Worm (Caenorhabditis elegans) whole organism, mixed stage, embryonic: Measurements from ENCODE around the gene C24H12.4.
"Not testable (repeated sequence)": the region's sequence is repeated elsewhere in the genome, so short reads cannot be mapped to it uniquely, and the experiment has no call there.

ENCODE experiments used
- M03D4.4 ChIP-seq: sonication (generic microtip); optimal IDR thresholded peaks from 2 replicates; lab custom pipeline; 2017; ENCODE audit warnings: mild to moderate bottlenecking, missing genetic modification characterization, missing compliant biosample characterization
- bed-3 ChIP-seq: fragments of 200-800 bp; sonication (Bioruptor generic); optimal IDR thresholded peaks from 3 replicates; lab custom pipeline; 2018; ENCODE audit warnings: mild to moderate bottlenecking, missing genetic modification characterization, moderate library complexity, missing compliant biosample characterization
- blmp-1 ChIP-seq: fragments of 150-350 bp; optimal IDR thresholded peaks from 2 replicates; lab custom pipeline; 2014; ENCODE audit warnings: missing biosample characterization, missing genetic modification characterization
- ceh-39 ChIP-seq: fragments of 150-350 bp; optimal IDR thresholded peaks from 2 replicates; lab custom pipeline; 2014; ENCODE audit warnings: missing biosample characterization, missing genetic modification characterization
- ceh-43 ChIP-seq: fragments of 200-800 bp; sonication (Bioruptor generic); optimal IDR thresholded peaks from 2 replicates; lab custom pipeline; 2018; ENCODE audit warnings: mild to moderate bottlenecking, missing genetic modification characterization, moderate library complexity, missing compliant biosample characterization
- ces-1 ChIP-seq: fragments of 150-350 bp; optimal IDR thresholded peaks from 2 replicates; lab custom pipeline; 2014; ENCODE audit warnings: missing biosample characterization, missing genetic modification reagents, missing genetic modification characterization
- drap-1 ChIP-seq: fragments of 200-800 bp; sonication (Bioruptor generic); optimal IDR thresholded peaks from 3 replicates; lab custom pipeline; 2018; ENCODE audit warnings: mild to moderate bottlenecking, missing genetic modification characterization, missing compliant biosample characterization
- elt-1 ChIP-seq: sonication (generic microtip); optimal IDR thresholded peaks from 2 replicates; lab custom pipeline; 2017; ENCODE audit warnings: missing genetic modification characterization, mild to moderate bottlenecking, missing compliant biosample characterization, antibody characterized with exemption, moderate library complexity, borderline replicate concordance; ENCODE audit not compliant: insufficient read depth
- ham-2 ChIP-seq: fragments of 200-800 bp; sonication (Bioruptor generic); optimal IDR thresholded peaks from 2 replicates; lab custom pipeline; 2018; ENCODE audit warnings: mild to moderate bottlenecking, missing genetic modification characterization, missing compliant biosample characterization
- hlh-1 ChIP-seq: fragments of 150-350 bp; optimal IDR thresholded peaks from 2 replicates; lab custom pipeline; 2014; ENCODE audit warnings: missing biosample characterization, missing genetic modification reagents, missing genetic modification characterization
- lin-13 ChIP-seq: fragments of 150-350 bp; optimal IDR thresholded peaks from 2 replicates; lab custom pipeline; 2014; ENCODE audit warnings: missing biosample characterization, missing genetic modification characterization
- lin-32 ChIP-seq: fragments of 200-800 bp; sonication (Bioruptor generic); optimal IDR thresholded peaks from 2 replicates; lab custom pipeline; 2018; ENCODE audit warnings: mild to moderate bottlenecking, missing genetic modification characterization, missing compliant biosample characterization
- lsy-2 ChIP-seq: fragments of 150-350 bp; optimal IDR thresholded peaks from 2 replicates; lab custom pipeline; 2014; ENCODE audit warnings: missing biosample characterization, missing genetic modification characterization
- mls-2 ChIP-seq: sonication (generic microtip); optimal IDR thresholded peaks from 2 replicates; lab custom pipeline; 2016; ENCODE audit warnings: mild to moderate bottlenecking, missing genetic modification characterization, moderate library complexity, missing compliant biosample characterization
- nhr-12 ChIP-seq: fragments of 150-350 bp; optimal IDR thresholded peaks from 2 replicates; lab custom pipeline; 2014; ENCODE audit warnings: missing biosample characterization, missing genetic modification characterization
- nhr-2 ChIP-seq: fragments of 150-350 bp; optimal IDR thresholded peaks from 2 replicates; lab custom pipeline; 2014; ENCODE audit warnings: missing biosample characterization, missing genetic modification characterization
- nhr-237 ChIP-seq: fragments of 150-350 bp; optimal IDR thresholded peaks from 2 replicates; lab custom pipeline; 2014; ENCODE audit warnings: missing biosample characterization, missing genetic modification characterization
- nhr-28 ChIP-seq: fragments of 150-350 bp; optimal IDR thresholded peaks from 2 replicates; lab custom pipeline; 2014; ENCODE audit warnings: missing biosample characterization, missing genetic modification characterization
- pha-4 ChIP-seq: fragments of 150-350 bp; optimal IDR thresholded peaks from 2 replicates; lab custom pipeline; 2018; ENCODE audit warnings: missing biosample characterization, missing genetic modification reagents, missing genetic modification characterization
- sptf-1 ChIP-seq: sonication (generic microtip); optimal IDR thresholded peaks from 2 replicates; lab custom pipeline; 2017; ENCODE audit warnings: mild to moderate bottlenecking, missing genetic modification characterization, moderate library complexity, missing compliant biosample characterization
- tbx-8 ChIP-seq: fragments of 200-800 bp; sonication (Bioruptor generic); optimal IDR thresholded peaks from 2 replicates; lab custom pipeline; 2018; ENCODE audit warnings: mild to moderate bottlenecking, missing genetic modification characterization, moderate library complexity, missing compliant biosample characterization
- unc-120 ChIP-seq: sonication (generic microtip); optimal IDR thresholded peaks from 2 replicates; lab custom pipeline; 2017; ENCODE audit warnings: missing genetic modification characterization, missing compliant biosample characterization; ENCODE audit not compliant: poor library complexity, severe bottlenecking
- unc-62 ChIP-seq: fragments of 150-350 bp; optimal IDR thresholded peaks from 2 replicates; lab custom pipeline; 2014; ENCODE audit warnings: missing biosample characterization, missing genetic modification reagents, missing genetic modification characterization
- ztf-11 ChIP-seq: fragments of 150-350 bp; optimal IDR thresholded peaks from 2 replicates; lab custom pipeline; 2014; ENCODE audit warnings: missing biosample characterization, missing genetic modification characterization

Gene C24H12.4

ce11 chrII:402435-402834 is 8.6 kb upstream of the C24H12.4 start, which contains the start of gene clec-10:
clec-10 (plus strand) TSS chrII:402678.
- TF ChIP-seq lsy-2 (no peak), elt-1 (no peak), mls-2 (tag; lab: Kevin White, UChicago) (no peak), blmp-1 (tag; lab: Kevin White, UChicago) (no peak), nhr-12 (tag; lab: Kevin White, UChicago) (no peak), unc-62 (GFP tag; lab: Kevin White, UChicago) (no peak), lin-32 (GFP tag; lab: Kevin White, UChicago) (no peak)

ce11 chrII:418782-419181 is 7.8 kb downstream of the C24H12.4 start, which contains the start of gene C24H12.6:
C24H12.6 (minus strand) TSS chrII:418882.
- no peak for TF ChIP-seq nhr-12 (tag; lab: Kevin White, UChicago)

- TF ChIP-seq nhr-237 (tag; lab: Kevin White, UChicago) (no peak), ceh-39 (tag; lab: Kevin White, UChicago) (no peak), tbx-8 (GFP tag; lab: Kevin White, UChicago) (no peak), nhr-28 (no peak), ztf-11 (tag; lab: Kevin White, UChicago) (no peak), pha-4 (no peak), hlh-1 (no peak)
Observed at ce11 chrII:423086-423485, 12.1 kb downstream of the C24H12.4 start, which contains the start of gene C24H12.8. C24H12.8 (minus strand) TSS chrII:423186.

- TF ChIP-seq ceh-43 (GFP tag; lab: Kevin White, UChicago) (no peak), nhr-12 (tag; lab: Kevin White, UChicago) (no peak), pha-4 (no peak), lin-32 (GFP tag; lab: Kevin White, UChicago) (no peak), unc-120 (tag; lab: Kevin White, UChicago) (no peak), ztf-11 (tag; lab: Kevin White, UChicago) (no peak), sptf-1 (no peak), lin-13 (tag; lab: Kevin White, UChicago) (no peak), elt-1 (no peak), drap-1 (no peak), M03D4.4 (no peak), ham-2 (GFP tag; lab: Kevin White, UChicago) (no peak), mls-2 (tag; lab: Kevin White, UChicago) (no peak), bed-3 (GFP tag; lab: Kevin White, UChicago) (no peak), unc-62 (GFP tag; lab: Kevin White, UChicago) (no peak), ces-1 (GFP tag; lab: Kevin White, UChicago) (no peak), lsy-2 (no peak), nhr-28 (no peak)
Observed at ce11 chrII:437279-437678, 26.3 kb downstream of the C24H12.4 start.

- TF ChIP-seq ces-1 (GFP tag; lab: Kevin White, UChicago): peak; percentile 17
Observed at ce11 chrII:441102-441501, 30.1 kb downstream of the C24H12.4 start, which contains the start of gene C24H12.1. C24H12.1 (plus strand) TSS chrII:441402.

ce11 chrII:454646-455045 is 43.6 kb downstream of the C24H12.4 start, which contains the start of gene W10D9.1:
W10D9.1 (plus strand) TSS chrII:454946.
- TF ChIP-seq blmp-1, ztf-11, nhr-2 (tag; lab: Kevin White, UChicago): not testable (repeated sequence)

- TF ChIP-seq lin-13 (tag; lab: Kevin White, UChicago): peak; percentile 78
- TF ChIP-seq lsy-2: peak; percentile 90
- no peak for TF ChIP-seq drap-1
- no peak for TF ChIP-seq ces-1 (GFP tag; lab: Kevin White, UChicago)
Observed at ce11 chrII:456371-456770, 45.3 kb downstream of the C24H12.4 start.

ce11 chrII:457790-458189 is 46.8 kb downstream of the C24H12.4 start, which contains the start of gene gvd-1:
gvd-1 (minus strand) TSS chrII:457890.
- no peak for TF ChIP-seq hlh-1
- TF ChIP-seq lsy-2: peak; percentile 27
- TF ChIP-seq, all 35 proteins: peak for 1
